Fruit fly (Drosophila melanogaster): ENCODE measurements around the gene Ubc87F.
A peak's percentile ranks its signal among the peaks of the same experiment; 100 is the strongest.

Ubc87F gene

DNA sequence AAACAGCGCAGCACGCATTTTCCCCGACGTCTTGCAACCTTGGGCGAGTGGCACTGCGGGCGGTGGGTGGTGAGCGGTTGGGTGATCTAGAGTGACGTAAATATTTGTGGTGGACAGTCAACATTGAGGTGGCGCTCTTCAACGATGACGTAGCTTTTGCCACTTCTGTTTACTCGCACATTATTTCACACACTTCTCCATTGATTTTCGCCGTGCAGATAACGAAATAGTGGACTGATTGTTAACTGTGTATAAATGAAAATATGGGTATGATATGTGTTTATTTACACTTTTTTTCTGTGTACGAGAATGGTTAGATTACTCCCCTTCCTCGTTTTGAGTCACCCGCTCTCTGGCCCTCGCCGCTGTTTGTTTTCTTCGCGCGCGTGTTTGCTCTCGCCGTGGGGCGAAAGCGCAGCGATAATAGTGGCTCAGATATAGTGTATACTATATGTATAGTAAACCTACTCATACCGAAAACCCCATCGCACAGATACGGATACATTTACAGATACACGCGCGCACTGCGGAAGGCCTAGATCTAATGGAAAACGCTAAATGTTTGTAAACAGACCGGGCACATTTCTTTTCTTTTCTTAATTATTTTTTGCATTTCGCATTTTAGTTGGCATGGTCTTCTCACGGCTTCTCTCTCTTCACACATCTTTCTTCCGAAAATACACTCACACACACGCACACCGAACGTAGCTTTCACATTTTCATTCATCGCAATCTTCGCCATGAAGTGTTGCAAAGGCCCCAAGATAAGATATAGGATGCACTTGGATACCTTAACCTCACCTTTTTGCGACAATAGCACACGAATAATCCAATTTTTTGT is 31.4 kb downstream of the Ubc87F start, which contains the start of gene omd:
Gene omd (minus strand): TSS at position 840 of the 841 bp plus-strand sequence.
- peak; percentile 18 for TF ChIP-seq peb (GFP tag; IDR thresholded peaks at IDR 0.05)
- peak; percentile 51; the same call in 1 of the 2 replicates for TF ChIP-seq Adf1 (GFP tag; IDR thresholded peaks at IDR 0.05)
- TF ChIP-seq Opbp (GFP tag; IDR thresholded peaks at IDR 0.05; ENCODE audit: partially characterized antibody), result no peak
- peak; percentile 33; the same call in 1 of the 3 replicates for TF ChIP-seq zfh1 (GFP tag; IDR thresholded peaks at IDR 0.05)
- peak; percentile 43 for TF ChIP-seq chn (GFP tag; optimal IDR thresholded peaks at IDR 0.05)
- TF ChIP-seq HmgZ (tag; optimal IDR thresholded peaks at IDR 0.05), result peak; percentile 71
- peak; percentile 69 for TF ChIP-seq eyg (GFP tag; optimal IDR thresholded peaks at IDR 0.05)
- peak; percentile 68 for TF ChIP-seq Camta (GFP tag; optimal IDR thresholded peaks at IDR 0.05)
- peak; percentile 16 for TF ChIP-seq CG8281 (tag; optimal IDR thresholded peaks at IDR 0.05)
- no peak for TF ChIP-seq mld (GFP tag; IDR thresholded peaks at IDR 0.05; ENCODE audit: partially characterized antibody)
- peak; percentile 19; the same call in 1 of the 2 replicates for TF ChIP-seq Poxn (GFP tag; IDR thresholded peaks at IDR 0.05)
- peak; percentile 40; the same call in 1 of the 2 replicates for TF ChIP-seq CG31224 (GFP tag; IDR thresholded peaks at IDR 0.05)
- TF ChIP-seq CHES-1-like (GFP tag; optimal IDR thresholded peaks at IDR 0.05), result peak; percentile 49
- TF ChIP-seq bab2 (GFP tag; optimal IDR thresholded peaks at IDR 0.05), result peak; percentile 79
- TF ChIP-seq Blimp-1 (GFP tag; optimal IDR thresholded peaks at IDR 0.05), result no peak
- TF ChIP-seq stwl (tag; optimal IDR thresholded peaks at IDR 0.05), result no peak
- TF ChIP-seq CG10979 (tag; optimal IDR thresholded peaks at IDR 0.05), result peak; percentile 31
- TF ChIP-seq ci (GFP tag; IDR thresholded peaks at IDR 0.05), result peak; percentile 78; the same call in 2 of the 3 replicates
- TF ChIP-seq Drgx (GFP tag; IDR thresholded peaks at IDR 0.05), result 0 out of 2 replicates have a peak, but pooled peaks have one; percentile 12
- TF ChIP-seq jumu (GFP tag; optimal IDR thresholded peaks at IDR 0.05), result peak; percentile 27
- TF ChIP-seq p53 (GFP tag; optimal IDR thresholded peaks at IDR 0.05), result peak; percentile 39
- peak; percentile 72 for TF ChIP-seq Kr (GFP tag; optimal IDR thresholded peaks at IDR 0.05)
- TF ChIP-seq NFAT (GFP tag; IDR thresholded peaks at IDR 0.05), result peak; percentile 37
- TF ChIP-seq CG14965 (GFP tag; optimal IDR thresholded peaks at IDR 0.05; ENCODE audit: borderline replicate concordance), result peak; percentile 52
- peak; percentile 56 for TF ChIP-seq gcm2 (GFP tag; optimal IDR thresholded peaks at IDR 0.05)
- TF ChIP-seq CG17612 (GFP tag; IDR thresholded peaks at IDR 0.05), result peak; percentile 45; the same call in 1 of the 2 replicates
- peak; percentile 14 for TF ChIP-seq Bdp1 (GFP tag; optimal IDR thresholded peaks at IDR 0.05)
- peak; percentile 46 for TF ChIP-seq CG18619 (GFP tag; optimal IDR thresholded peaks at IDR 0.05)
- TF ChIP-seq CG7357 (GFP tag; IDR thresholded peaks at IDR 0.05), result no peak
- peak; percentile 8 for TF ChIP-seq nmo (GFP tag; optimal IDR thresholded peaks at IDR 0.05)
- peak; percentile 22 for TF ChIP-seq Dad (GFP tag; optimal IDR thresholded peaks at IDR 0.05)
- peak; percentile 43; the same call in 2 of the 3 replicates for TF ChIP-seq tgo (GFP tag; IDR thresholded peaks at IDR 0.05)
- TF ChIP-seq CG7372 (GFP tag; IDR thresholded peaks at IDR 0.05), result no peak
- no peak for TF ChIP-seq hth (optimal IDR thresholded peaks at IDR 0.05)
- no peak for TF ChIP-seq Ets65A (GFP tag)
- TF ChIP-seq CG17802 (tag; optimal IDR thresholded peaks at IDR 0.05), result no peak
- TF ChIP-seq zen (tag; optimal IDR thresholded peaks at IDR 0.05), result no peak
- no peak; the same call in 2 of the 3 replicates for TF ChIP-seq sr (GFP tag; IDR thresholded peaks at IDR 0.05)
- no peak for TF ChIP-seq Sin3A (optimal IDR thresholded peaks at IDR 0.05)
- TF ChIP-seq chm (GFP tag; IDR thresholded peaks at IDR 0.05), result peak; percentile 52; the same call in 1 of the 2 replicates
- no peak for TF ChIP-seq toy (GFP tag; IDR thresholded peaks at IDR 0.05)
- TF ChIP-seq pzg (GFP tag; optimal IDR thresholded peaks at IDR 0.05), result peak; percentile 11
- TF ChIP-seq kni (GFP tag; optimal IDR thresholded peaks at IDR 0.05), result no peak
- no peak for TF ChIP-seq CG2678 (tag; optimal IDR thresholded peaks at IDR 0.05)
- TF ChIP-seq hbn (GFP tag; IDR thresholded peaks at IDR 0.05; ENCODE audit: partially characterized antibody), result no peak
- TF ChIP-seq CG1832 (GFP tag; optimal IDR thresholded peaks at IDR 0.05), result no peak
- TF ChIP-seq so (GFP tag; IDR thresholded peaks at IDR 0.05), result no peak
- TF ChIP-seq Elba2 (GFP tag; optimal IDR thresholded peaks at IDR 0.05), result no peak
- no peak for TF ChIP-seq CG8290 (GFP tag; optimal IDR thresholded peaks at IDR 0.05)
- peak in 1 of 2 experiments; percentile 51 for TF ChIP-seq CG8290 (tag; optimal IDR thresholded peaks at IDR 0.05)

Measured in whole organism, embryonic.